Worm (Caenorhabditis elegans) whole organism, L2 larva: ENCODE results near the gene hap-1.

ENCODE experiments used
- aly-2 ChIP-seq: fragments of 150-350 bp; optimal IDR thresholded peaks from 2 replicates; lab custom pipeline; 2014; ENCODE audit warnings: missing biosample characterization, missing genetic modification characterization
- ceh-16 ChIP-seq: fragments of 150-350 bp; optimal IDR thresholded peaks from 2 replicates; lab custom pipeline; 2014; ENCODE audit warnings: missing biosample characterization, missing genetic modification characterization
- ceh-82 ChIP-seq: fragments of 150-350 bp; optimal IDR thresholded peaks from 2 replicates; lab custom pipeline; 2014; ENCODE audit warnings: missing biosample characterization, missing genetic modification characterization
- egl-27 ChIP-seq: sonication (generic microtip); optimal IDR thresholded peaks from 3 replicates; lab custom pipeline; 2017; ENCODE audit warnings: missing biosample characterization, missing genetic modification reagents, missing genetic modification characterization
- elt-1 ChIP-seq: fragments of 150-350 bp; optimal IDR thresholded peaks from 2 replicates; lab custom pipeline; 2014; ENCODE audit warnings: missing biosample characterization, missing genetic modification characterization
- lin-11 ChIP-seq: fragments of 150-350 bp; sonication (generic microtip); optimal IDR thresholded peaks from 2 replicates; lab custom pipeline; 2014; ENCODE audit warnings: missing biosample characterization, missing genetic modification characterization, inconsistent platforms, mixed read lengths
- lin-13 ChIP-seq: fragments of 150-350 bp; optimal IDR thresholded peaks from 2 replicates; lab custom pipeline; 2014; ENCODE audit warnings: missing biosample characterization, missing genetic modification reagents, missing genetic modification characterization
- lin-39 ChIP-seq: fragments of 150-350 bp; optimal IDR thresholded peaks from 2 replicates; lab custom pipeline; 2014; ENCODE audit warnings: missing biosample characterization, missing genetic modification reagents, missing genetic modification characterization
- nhr-25 ChIP-seq: fragments of 150-350 bp; sonication (generic microtip); optimal IDR thresholded peaks from 3 replicates; lab custom pipeline; 2014; ENCODE audit warnings: missing biosample characterization, missing genetic modification characterization
- nhr-6 ChIP-seq: fragments of 150-350 bp; optimal IDR thresholded peaks from 2 replicates; lab custom pipeline; 2014; ENCODE audit warnings: missing biosample characterization, missing genetic modification characterization
- nhr-77 ChIP-seq: fragments of 150-350 bp; optimal IDR thresholded peaks from 2 replicates; lab custom pipeline; 2014; ENCODE audit warnings: missing biosample characterization, missing genetic modification characterization
- peb-1 ChIP-seq: fragments of 150-350 bp; optimal IDR thresholded peaks from 2 replicates; lab custom pipeline; 2014; ENCODE audit warnings: missing biosample characterization, missing genetic modification characterization
- skn-1 ChIP-seq: sonication (generic microtip); optimal IDR thresholded peaks from 2 replicates; lab custom pipeline; 2017; ENCODE audit warnings: missing biosample characterization, missing genetic modification characterization
- unc-62 ChIP-seq: fragments of 150-350 bp; optimal IDR thresholded peaks from 2 replicates; lab custom pipeline; 2014; ENCODE audit warnings: missing biosample characterization, missing genetic modification reagents, missing genetic modification characterization

- TF ChIP-seq nhr-77 (tag; lab: Kevin White, UChicago) (no peak), nhr-25 (tag; lab: Kevin White, UChicago) (no peak), peb-1 (tag; lab: Kevin White, UChicago) (no peak), egl-27 (tag; lab: Kevin White, UChicago) (no peak), aly-2 (tag; lab: Kevin White, UChicago) (no peak), lin-39 (tag; lab: Kevin White, UChicago) (no peak), ceh-16 (tag; lab: Kevin White, UChicago) (no peak), skn-1 (tag; lab: Kevin White, UChicago) (no peak), elt-1 (tag; lab: Kevin White, UChicago) (no peak), lin-11 (tag; lab: Kevin White, UChicago) (no peak), ceh-82 (tag; lab: Kevin White, UChicago) (no peak), nhr-6 (tag; lab: Kevin White, UChicago) (no peak), lin-13 (GFP tag; lab: Kevin White, UChicago) (no peak), unc-62 (GFP tag; lab: Kevin White, UChicago) (no peak)
Observed at ce11 chrIII:5214162-5214561, 49.6 kb upstream of the hap-1 start.
